Worm (Caenorhabditis elegans): ENCODE results near the gene C04E6.8.

The C04E6.8 gene

ce11 chrV:5845162-5845561, 38.5 kb downstream of the C04E6.8 start:
- TF ChIP-seq dve-1 (tag; optimal IDR thresholded peaks at IDR 0.05): no peak
- TF ChIP-seq ahr-1 (tag; optimal IDR thresholded peaks at IDR 0.05): no peak
- TF ChIP-seq ceh-2 (tag; optimal IDR thresholded peaks at IDR 0.05): no peak
- no peak for TF ChIP-seq tbx-7 (tag; optimal IDR thresholded peaks at IDR 0.05)
- no peak for TF ChIP-seq ztf-16 (tag; optimal IDR thresholded peaks at IDR 0.05)
- TF ChIP-seq zip-5 (tag; optimal IDR thresholded peaks at IDR 0.05): no peak
- no peak for TF ChIP-seq ceh-24 (tag; optimal IDR thresholded peaks at IDR 0.05)
- TF ChIP-seq pat-9 (tag; optimal IDR thresholded peaks at IDR 0.05): no peak
- no peak for TF ChIP-seq elt-4 (tag; optimal IDR thresholded peaks at IDR 0.05)
- no peak for TF ChIP-seq Y22D7AL.16 (tag; optimal IDR thresholded peaks at IDR 0.05)
- TF ChIP-seq nfya-1 (tag; optimal IDR thresholded peaks at IDR 0.05): no peak
- TF ChIP-seq elt-2 (tag; optimal IDR thresholded peaks at IDR 0.05): no peak
- no peak for TF ChIP-seq ceh-45 (GFP tag; IDR thresholded peaks at IDR 0.05)
- no peak for TF ChIP-seq unc-3 (GFP tag; conservative IDR thresholded peaks at IDR 0.05)
- no peak for TF ChIP-seq unc-3 (tag; optimal IDR thresholded peaks at IDR 0.05)
- no peak for TF ChIP-seq eyg-1 (tag; optimal IDR thresholded peaks at IDR 0.05)
- TF ChIP-seq hlh-15 (tag; optimal IDR thresholded peaks at IDR 0.05): no peak
- no peak for TF ChIP-seq gmeb-2 (tag; optimal IDR thresholded peaks at IDR 0.05)

ce11 chrV:5844349-5844760, 39.3 kb downstream of the C04E6.8 start:
- TF ChIP-seq C08G9.2 (tag; optimal IDR thresholded peaks at IDR 0.05): no peak
- peak; percentile 73 for TF ChIP-seq hlh-30 (tag; optimal IDR thresholded peaks at IDR 0.05; ENCODE audit: insufficient read depth)
- no peak for TF ChIP-seq pax-1 (tag; optimal IDR thresholded peaks at IDR 0.05)
- no peak for TF ChIP-seq K09A11.1 (tag; optimal IDR thresholded peaks at IDR 0.05; ENCODE audit: insufficient read depth)

- peak; percentile 23 for TF ChIP-seq tbx-2 (tag; optimal IDR thresholded peaks at IDR 0.05)
- TF ChIP-seq hlh-30 (tag; optimal IDR thresholded peaks at IDR 0.05; ENCODE audit: insufficient read depth): peak; percentile 53
- no peak for TF ChIP-seq C38D4.7 (GFP tag; optimal IDR thresholded peaks at IDR 0.05)
- TF ChIP-seq F13H6.1 (tag; optimal IDR thresholded peaks at IDR 0.05): peak; percentile 10
- peak; percentile 9 for TF ChIP-seq unc-42 (tag; optimal IDR thresholded peaks at IDR 0.05)
- no peak for TF ChIP-seq pag-3 (tag; optimal IDR thresholded peaks at IDR 0.05; ENCODE audit: borderline replicate concordance)
- TF ChIP-seq mec-3 (tag; optimal IDR thresholded peaks at IDR 0.05; ENCODE audit: borderline replicate concordance): no peak
- TF ChIP-seq hlh-15 (tag; optimal IDR thresholded peaks at IDR 0.05): no peak
- TF ChIP-seq gmeb-2 (tag; optimal IDR thresholded peaks at IDR 0.05): no peak
Observed at ce11 chrV:5843415-5844337, 40.0 kb downstream of the C04E6.8 start.

ce11 chrV:5842507-5843144, 41.0 kb downstream of the C04E6.8 start:
- TF ChIP-seq C38D4.7 (GFP tag; optimal IDR thresholded peaks at IDR 0.05): no peak
- TF ChIP-seq ceh-30 (tag; optimal IDR thresholded peaks at IDR 0.05): no peak
- no peak for TF ChIP-seq pros-1 (tag; optimal IDR thresholded peaks at IDR 0.05)
- TF ChIP-seq gmeb-2 (tag; optimal IDR thresholded peaks at IDR 0.05): no peak
- TF ChIP-seq ceh-31 (tag; optimal IDR thresholded peaks at IDR 0.05): no peak
- TF ChIP-seq T23F11.4 (GFP tag; optimal IDR thresholded peaks at IDR 0.05): no peak
- TF ChIP-seq unc-86 (tag; optimal IDR thresholded peaks at IDR 0.05): no peak
- no peak for TF ChIP-seq madf-2 (tag; optimal IDR thresholded peaks at IDR 0.05)

Measured in whole organism, late embryonic.